Fruit fly (Drosophila melanogaster) whole organism, embryonic: ENCODE measurements around the gene CG34001.

Experiments used
- Asciz ChIP-seq: fragments of 200-800 bp; sonication (Bioruptor generic); optimal IDR thresholded peaks from 2 replicates; lab custom pipeline; 2017; ENCODE audit warnings: missing biosample characterization, mild to moderate bottlenecking, missing genetic modification characterization, missing genetic modification reagents
- Awh ChIP-seq: fragments of 200-800 bp; sonication (Bioruptor generic); IDR thresholded peaks from 2 replicates; pipeline ENCODE4, ENCODE4 v1.3.6; 2022; ENCODE audit warnings: missing biosample characterization, missing genetic modification characterization
- CG10274 ChIP-seq: fragments of 200-800 bp; sonication (Bioruptor generic); optimal IDR thresholded peaks from 3 replicates; lab custom pipeline; 2017; ENCODE audit warnings: missing biosample characterization, mild to moderate bottlenecking, missing genetic modification characterization
- CG13287 ChIP-seq: fragments of 200-800 bp; sonication (Bioruptor generic); IDR thresholded peaks from 2 replicates; pipeline ENCODE4 v1.3.6; 2022; ENCODE audit warnings: missing biosample characterization, missing genetic modification characterization; ENCODE audit not compliant: partially characterized antibody
- CG13424 ChIP-seq: fragments of 200-800 bp; sonication (Bioruptor generic); optimal IDR thresholded peaks from 2 replicates; lab custom pipeline; 2019; ENCODE audit warnings: missing biosample characterization, mild to moderate bottlenecking, missing genetic modification characterization, moderate library complexity
- CG14014 ChIP-seq: fragments of 200-800 bp; sonication (Bioruptor generic); IDR thresholded peaks from 2 replicates; pipeline ENCODE4 v1.3.6; 2022; ENCODE audit warnings: missing biosample characterization, missing genetic modification characterization
- CG14050 ChIP-seq: fragments of 200-800 bp; sonication (Bioruptor generic); IDR thresholded peaks from 3 replicates; pipeline ENCODE4 v1.3.6; 2022; ENCODE audit warnings: missing biosample characterization, missing genetic modification characterization
- CG15514 ChIP-seq: fragments of 200-800 bp; sonication (Bioruptor generic); optimal IDR thresholded peaks from 3 replicates; lab custom pipeline; 2017; ENCODE audit warnings: missing biosample characterization, missing genetic modification characterization, mild to moderate bottlenecking, moderate library complexity, missing genetic modification reagents
- CG16779 ChIP-seq: fragments of 200-800 bp; sonication (Bioruptor generic); IDR thresholded peaks from 2 replicates; pipeline ENCODE4 v1.3.6; 2022; ENCODE audit warnings: missing biosample characterization, missing genetic modification characterization
- CG16813 ChIP-seq: fragments of 200-800 bp; sonication (Bioruptor generic); IDR thresholded peaks from 3 replicates; pipeline ENCODE4 v1.3.6; 2022; ENCODE audit warnings: missing biosample characterization, missing genetic modification characterization; ENCODE audit not compliant: partially characterized antibody
- CG17802 ChIP-seq: fragments of 200-800 bp; sonication (Bioruptor generic); optimal IDR thresholded peaks from 2 replicates; lab custom pipeline; 2018; ENCODE audit warnings: missing biosample characterization, mild to moderate bottlenecking, missing genetic modification characterization, moderate library complexity
- CG2129 ChIP-seq: fragments of 200-800 bp; sonication (Bioruptor generic); IDR thresholded peaks from 2 replicates; pipeline ENCODE4 v1.3.6; 2022; ENCODE audit warnings: missing biosample characterization, missing genetic modification characterization; ENCODE audit not compliant: partially characterized antibody
- CG34376 ChIP-seq: fragments of 200-800 bp; sonication (Bioruptor generic); optimal IDR thresholded peaks from 2 replicates; lab custom pipeline; 2018; ENCODE audit warnings: missing biosample characterization, mild to moderate bottlenecking, missing genetic modification characterization
- CG4820 ChIP-seq: fragments of 200-800 bp; sonication (Bioruptor generic); optimal IDR thresholded peaks from 3 replicates; lab custom pipeline; 2016; ENCODE audit warnings: missing biosample characterization, missing genetic modification characterization
- CG5245 ChIP-seq: fragments of 200-800 bp; sonication (Bioruptor generic); optimal IDR thresholded peaks from 3 replicates; lab custom pipeline; 2016; ENCODE audit warnings: missing biosample characterization, missing genetic modification characterization
- CG6254 ChIP-seq: fragments of 200-800 bp; sonication (Bioruptor generic); optimal IDR thresholded peaks from 3 replicates; lab custom pipeline; 2017; ENCODE audit warnings: mild to moderate bottlenecking, missing biosample characterization, missing genetic modification reagents, missing genetic modification characterization
- CG7963 ChIP-seq: fragments of 200-800 bp; sonication (Bioruptor generic); IDR thresholded peaks from 3 replicates; pipeline ENCODE4 v1.3.6; 2022; ENCODE audit warnings: missing biosample characterization, missing genetic modification characterization; ENCODE audit not compliant: partially characterized antibody
- CG8089 ChIP-seq: fragments of 200-800 bp; sonication (Bioruptor generic); optimal IDR thresholded peaks from 3 replicates; lab custom pipeline; 2016; ENCODE audit warnings: missing biosample characterization, missing genetic modification characterization
- CG9876 ChIP-seq: fragments of 200-800 bp; sonication (Bioruptor generic); optimal IDR thresholded peaks from 2 replicates; lab custom pipeline; 2016; ENCODE audit warnings: missing biosample characterization, missing genetic modification characterization
- D19A ChIP-seq: fragments of 200-800 bp; optimal IDR thresholded peaks from 3 replicates; lab custom pipeline; 2019; ENCODE audit warnings: missing biosample characterization, mild to moderate bottlenecking, missing genetic modification characterization, moderate library complexity
- Drgx ChIP-seq: fragments of 200-800 bp; sonication (Bioruptor generic); IDR thresholded peaks from 2 replicates; pipeline ENCODE4 v1.3.6; 2022; ENCODE audit warnings: missing biosample characterization, missing genetic modification characterization
- ERR ChIP-seq: fragments of 200-800 bp; sonication (Bioruptor generic); optimal IDR thresholded peaks from 2 replicates; lab custom pipeline; 2016; ENCODE audit warnings: missing biosample characterization, missing genetic modification characterization
- Gsc ChIP-seq: fragments of 200-800 bp; sonication (Bioruptor generic); IDR thresholded peaks from 2 replicates; pipeline ENCODE4 v1.3.6; 2022; ENCODE audit warnings: missing biosample characterization, missing genetic modification characterization
- HLH3B ChIP-seq: fragments of 200-800 bp; sonication (Bioruptor generic); IDR thresholded peaks from 2 replicates; pipeline ENCODE4 v1.3.6; 2022; ENCODE audit warnings: missing biosample characterization, missing genetic modification characterization
- HLHmδ ChIP-seq: fragments of 200-800 bp; sonication (Bioruptor generic); optimal IDR thresholded peaks from 2 replicates; lab custom pipeline; 2018; ENCODE audit warnings: missing biosample characterization, mild to moderate bottlenecking, missing genetic modification characterization, moderate library complexity
- Max ChIP-seq: fragments of 200-800 bp; sonication (Bioruptor generic); optimal IDR thresholded peaks from 2 replicates; lab custom pipeline; 2016; ENCODE audit warnings: missing biosample characterization, mild to moderate bottlenecking, missing genetic modification characterization
- Mes4 ChIP-seq: fragments of 200-800 bp; sonication (Bioruptor generic); optimal IDR thresholded peaks from 2 replicates; lab custom pipeline; 2016; ENCODE audit warnings: missing biosample characterization, missing genetic modification characterization
- Myb ChIP-seq: fragments of 200-800 bp; sonication (Bioruptor generic); optimal IDR thresholded peaks from 2 replicates; lab custom pipeline; 2016; ENCODE audit warnings: missing biosample characterization, missing genetic modification characterization
- Sox100B ChIP-seq: fragments of 200-800 bp; sonication (Bioruptor generic); optimal IDR thresholded peaks from 3 replicates; lab custom pipeline; 2018; ENCODE audit warnings: missing biosample characterization, mild to moderate bottlenecking, missing genetic modification characterization
- Sry-δ ChIP-seq: fragments of 200-800 bp; sonication (Bioruptor generic); optimal IDR thresholded peaks from 2 replicates; lab custom pipeline; 2016; ENCODE audit warnings: missing biosample characterization, missing genetic modification characterization
- TFAM ChIP-seq: fragments of 200-800 bp; sonication (Bioruptor generic); optimal IDR thresholded peaks from 2 replicates; lab custom pipeline; 2017; ENCODE audit warnings: missing biosample characterization, missing genetic modification characterization, inconsistent platforms
- ac ChIP-seq: fragments of 200-800 bp; sonication (Bioruptor generic); optimal IDR thresholded peaks from 3 replicates; lab custom pipeline; 2017; ENCODE audit warnings: missing biosample characterization, mild to moderate bottlenecking, missing genetic modification characterization
- aop ChIP-seq: fragments of 200-800 bp; sonication (Bioruptor generic); IDR thresholded peaks from 2 replicates; pipeline ENCODE4 v1.3.6; 2022; ENCODE audit warnings: missing biosample characterization, missing genetic modification characterization
- bigmax ChIP-seq: fragments of 200-800 bp; sonication (Bioruptor generic); optimal IDR thresholded peaks from 2 replicates; lab custom pipeline; 2018; ENCODE audit warnings: missing biosample characterization, mild to moderate bottlenecking, missing genetic modification characterization
- chinmo ChIP-seq: fragments of 200-800 bp; sonication (Bioruptor generic); IDR thresholded peaks from 4 replicates; pipeline ENCODE4 v1.3.6; 2022; ENCODE audit warnings: missing biosample characterization, missing genetic modification characterization; ENCODE audit not compliant: partially characterized antibody
- croc ChIP-seq: fragments of 200-800 bp; sonication (Bioruptor generic); conservative IDR thresholded peaks from 3 replicates; pipeline ENCODE4 v1.3.6; 2022; ENCODE audit warnings: missing biosample characterization, missing genetic modification characterization
- da ChIP-seq: fragments of 200-800 bp; sonication (Bioruptor generic); optimal IDR thresholded peaks from 2 replicates; lab custom pipeline; 2016; ENCODE audit warnings: missing biosample characterization, missing genetic modification characterization
- dm ChIP-seq: fragments of 200-800 bp; sonication (Bioruptor generic); optimal IDR thresholded peaks from 3 replicates; lab custom pipeline; 2016; ENCODE audit warnings: missing biosample characterization, missing genetic modification characterization
- exex ChIP-seq: fragments of 200-800 bp; sonication (Bioruptor generic); optimal IDR thresholded peaks from 4 replicates; lab custom pipeline; 2018; ENCODE audit warnings: missing biosample characterization, mild to moderate bottlenecking, missing genetic modification characterization, moderate library complexity
- gcm ChIP-seq: fragments of 200-800 bp; sonication (Bioruptor generic); optimal IDR thresholded peaks from 2 replicates; lab custom pipeline; 2019; ENCODE audit warnings: missing biosample characterization, mild to moderate bottlenecking, missing genetic modification characterization, moderate library complexity
- her ChIP-seq: fragments of 200-800 bp; sonication (Bioruptor generic); optimal IDR thresholded peaks from 2 replicates; lab custom pipeline; 2016; ENCODE audit warnings: missing biosample characterization, missing genetic modification characterization
- knrl ChIP-seq: fragments of 200-800 bp; sonication (Bioruptor generic); IDR thresholded peaks from 3 replicates; pipeline ENCODE4 v1.3.6; 2022; ENCODE audit warnings: missing biosample characterization, missing genetic modification characterization; ENCODE audit not compliant: partially characterized antibody
- lab ChIP-seq: fragments of 200-800 bp; sonication (Bioruptor generic); optimal IDR thresholded peaks from 3 replicates; lab custom pipeline; 2017; ENCODE audit warnings: missing biosample characterization, missing genetic modification characterization, mild to moderate bottlenecking, moderate library complexity, missing genetic modification reagents
- oc ChIP-seq: fragments of 200-800 bp; sonication (Bioruptor generic); optimal IDR thresholded peaks from 2 replicates; lab custom pipeline; 2018; ENCODE audit warnings: missing biosample characterization, mild to moderate bottlenecking, missing genetic modification characterization, moderate library complexity
- prd ChIP-seq, 3 experiments: fragments of >200 bp in 2 of 3; fragments of 200-800 bp in 1 of 3; sonication (Bioruptor generic) in 1 of 3; optimal IDR thresholded peaks in 2 of 3; IDR thresholded peaks in 1 of 3; 2 replicates in 2 of 3; 3 replicates in 1 of 3; pipeline versions ENCODE4 v1.3.6 to Lab custom; 2017 to 2022; ENCODE audit warnings: missing biosample characterization in 1 of 3, missing genetic modification characterization in 1 of 3
- scrt ChIP-seq: fragments of 200-800 bp; sonication (Bioruptor generic); optimal IDR thresholded peaks from 2 replicates; lab custom pipeline; 2018; ENCODE audit warnings: missing biosample characterization, mild to moderate bottlenecking, missing genetic modification characterization, moderate library complexity
- sim ChIP-seq: fragments of 200-800 bp; sonication (Bioruptor generic); IDR thresholded peaks from 2 replicates; pipeline ENCODE4 v1.3.6; 2022; ENCODE audit warnings: missing biosample characterization, missing genetic modification characterization
- slbo ChIP-seq: fragments of 200-800 bp; sonication (Bioruptor generic); IDR thresholded peaks from 2 replicates; pipeline ENCODE4 v1.3.6; 2022; ENCODE audit warnings: missing biosample characterization, missing genetic modification characterization
- ttk ChIP-seq: fragments of 200-800 bp; sonication (Bioruptor generic); IDR thresholded peaks from 2 replicates; pipeline ENCODE4 v2.1.2; 2022; ENCODE audit warnings: missing biosample characterization, missing genetic modification characterization

CG34001 gene

DNA sequence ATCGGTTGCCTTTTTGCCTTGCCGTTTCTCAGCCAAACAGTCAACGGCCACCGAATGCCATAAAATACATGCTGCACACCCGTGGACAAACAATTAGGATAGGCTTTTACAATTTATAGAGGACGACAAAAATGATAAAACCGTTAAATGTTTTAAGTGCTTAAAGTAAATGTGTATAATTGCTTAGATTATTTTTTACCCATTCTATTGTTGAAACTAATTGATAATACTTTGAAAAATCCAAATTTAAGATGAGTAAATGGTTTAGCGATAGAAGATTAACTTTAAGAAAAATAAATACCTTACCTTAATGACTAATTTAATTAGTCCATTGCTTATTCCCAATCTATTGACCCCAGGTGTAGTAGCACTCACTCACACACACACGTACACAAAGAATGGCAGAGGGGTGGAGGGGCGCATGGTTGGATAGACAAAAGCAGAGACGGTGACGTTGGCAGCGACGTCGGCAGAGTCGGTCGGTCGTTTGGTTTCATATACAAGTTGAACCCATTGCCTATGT lies 47.7 kb downstream of the CG34001 start (continued):
- TF ChIP-seq Sry-δ (peak; percentile 46), ac (peak; percentile 71), prd (optimal IDR thresholded peaks at IDR 0.05; lab: Kevin White, UChicago) (no peak), prd (GFP tag; IDR thresholded peaks at IDR 0.05; lab: Robert Waterston, UW) (peak; percentile 95), her (GFP tag; lab: Kevin White, UChicago) (peak; percentile 84), CG2129 (GFP tag; lab: Robert Waterston, UW) (no peak), CG13287 (GFP tag; lab: Robert Waterston, UW) (no peak), Awh (GFP tag; lab: Robert Waterston, UW) (peak; percentile 91), da (peak; percentile 64), CG4820 (GFP tag; lab: Kevin White, UChicago) (peak; percentile 86), dm (peak; percentile 79), bigmax (GFP tag; lab: Kevin White, UChicago) (peak; percentile 57), CG34376 (GFP tag; lab: Kevin White, UChicago) (peak; percentile 92), TFAM (GFP tag; lab: Kevin White, UChicago) (peak; percentile 65), CG14014 (GFP tag; lab: Robert Waterston, UW) (peak; percentile 92), D19A (tag; lab: Kevin White, UChicago) (peak; percentile 93), HLH3B (GFP tag; lab: Robert Waterston, UW) (peak; percentile 93), lab (GFP tag; lab: Kevin White, UChicago) (peak; percentile 96), gcm (GFP tag; lab: Kevin White, UChicago) (peak; percentile 98), knrl (GFP tag; lab: Robert Waterston, UW) (no peak), CG13424 (tag; lab: Kevin White, UChicago) (peak; percentile 96), croc (peak; percentile 90), CG14050 (GFP tag; lab: Robert Waterston, UW) (peak; percentile 88), CG16779 (GFP tag; lab: Robert Waterston, UW) (peak; percentile 55; the same call in 1 of the 2 replicates), oc (tag; lab: Kevin White, UChicago) (peak; percentile 92), sim (GFP tag; lab: Robert Waterston, UW) (peak; percentile 81), ERR (GFP tag; lab: Kevin White, UChicago) (peak; percentile 73), CG6254 (GFP tag; lab: Kevin White, UChicago) (peak; percentile 89), Drgx (peak; percentile 90), CG17802 (tag; lab: Kevin White, UChicago) (peak; percentile 58), chinmo (GFP tag; lab: Robert Waterston, UW) (peak; percentile 93), CG16813 (GFP tag; lab: Robert Waterston, UW) (no peak), aop (GFP tag; lab: Robert Waterston, UW) (no peak), Sox100B (GFP tag; lab: Kevin White, UChicago) (peak; percentile 98), scrt (GFP tag; lab: Kevin White, UChicago) (peak; percentile 90), CG10274 (GFP tag; lab: Kevin White, UChicago) (peak; percentile 84), Mes4 (peak; percentile 88), slbo (GFP tag; lab: Robert Waterston, UW) (peak; percentile 93), CG8089 (GFP tag; lab: Kevin White, UChicago) (peak; percentile 76), Myb (GFP tag; lab: Kevin White, UChicago) (peak; percentile 86), Max (peak; percentile 90), ttk (GFP tag; lab: Robert Waterston, UW) (peak; percentile 93), HLHmδ (GFP tag; lab: Kevin White, UChicago) (no peak), Gsc (no peak), CG15514 (GFP tag; lab: Kevin White, UChicago) (peak; percentile 87), exex (peak; percentile 73), Asciz (GFP tag; lab: Kevin White, UChicago) (peak; percentile 95), CG5245 (GFP tag; lab: Kevin White, UChicago) (peak; percentile 67), CG9876 (GFP tag; lab: Kevin White, UChicago) (peak; percentile 26), CG7963 (GFP tag; lab: Robert Waterston, UW) (no peak)
